Fruit fly (Drosophila melanogaster) whole organism, embryonic: ENCODE data around the gene Drs.
A peak's percentile ranks its signal among the peaks of the same experiment; 100 is the strongest.

Experiments
- ATbp ChIP-seq: fragments of 200-800 bp; sonication (Bioruptor generic); optimal IDR thresholded peaks from 2 replicates; lab custom pipeline; 2017; ENCODE audit warnings: missing biosample characterization, mild to moderate bottlenecking, missing genetic modification characterization, missing genetic modification reagents
- Asciz ChIP-seq: fragments of 200-800 bp; sonication (Bioruptor generic); optimal IDR thresholded peaks from 2 replicates; lab custom pipeline; 2017; ENCODE audit warnings: missing biosample characterization, mild to moderate bottlenecking, missing genetic modification characterization, missing genetic modification reagents
- BEAF-32 ChIP-seq: fragments of 200-800 bp; sonication (Bioruptor generic); optimal IDR thresholded peaks from 3 replicates; lab custom pipeline; 2017; ENCODE audit warnings: missing biosample characterization, missing genetic modification characterization, mild to moderate bottlenecking, moderate library complexity, missing genetic modification reagents
- Bgb ChIP-seq: fragments of 200-800 bp; sonication (Bioruptor generic); IDR thresholded peaks from 2 replicates; pipeline ENCODE4 v1.3.6; 2022; ENCODE audit warnings: missing biosample characterization, missing genetic modification characterization; ENCODE audit not compliant: partially characterized antibody
- CG10147 ChIP-seq: fragments of 200-800 bp; sonication (Bioruptor generic); optimal IDR thresholded peaks from 2 replicates; lab custom pipeline; 2019; ENCODE audit warnings: missing biosample characterization, mild to moderate bottlenecking, missing genetic modification characterization, moderate library complexity
- CG10979 ChIP-seq: fragments of 200-800 bp; sonication (Bioruptor generic); optimal IDR thresholded peaks from 2 replicates; lab custom pipeline; 2018; ENCODE audit warnings: missing biosample characterization, mild to moderate bottlenecking, missing genetic modification characterization, moderate library complexity
- CG11560 ChIP-seq: fragments of 200-800 bp; sonication (Bioruptor generic); IDR thresholded peaks from 3 replicates; pipeline ENCODE4 v1.3.6; 2022; ENCODE audit warnings: missing biosample characterization, missing genetic modification characterization
- CG12236 ChIP-seq: fragments of 200-800 bp; sonication (Bioruptor generic); optimal IDR thresholded peaks from 2 replicates; lab custom pipeline; 2016; ENCODE audit warnings: missing biosample characterization, missing genetic modification characterization
- CG13123 ChIP-seq: fragments of 200-800 bp; sonication (Bioruptor generic); optimal IDR thresholded peaks from 2 replicates; lab custom pipeline; 2016; ENCODE audit warnings: missing biosample characterization, missing genetic modification characterization
- CG15011 ChIP-seq: fragments of 200-800 bp; sonication (Bioruptor generic); optimal IDR thresholded peaks from 3 replicates; lab custom pipeline; 2018; ENCODE audit warnings: missing biosample characterization, mild to moderate bottlenecking, missing genetic modification characterization
- CG17385 ChIP-seq: fragments of 200-800 bp; sonication (Bioruptor generic); optimal IDR thresholded peaks from 3 replicates; lab custom pipeline; 2018; ENCODE audit warnings: missing biosample characterization, mild to moderate bottlenecking, missing genetic modification characterization
- CG2116 ChIP-seq: fragments of 200-800 bp; sonication (Bioruptor generic); optimal IDR thresholded peaks from 3 replicates; lab custom pipeline; 2018; ENCODE audit warnings: missing biosample characterization, mild to moderate bottlenecking, missing genetic modification characterization
- CG30403 ChIP-seq: fragments of 200-800 bp; sonication (Bioruptor generic); optimal IDR thresholded peaks from 3 replicates; lab custom pipeline; 2016; ENCODE audit warnings: missing biosample characterization, missing genetic modification characterization
- CG3995 ChIP-seq: fragments of 200-800 bp; sonication (Bioruptor generic); optimal IDR thresholded peaks from 3 replicates; lab custom pipeline; 2016; ENCODE audit warnings: missing biosample characterization, missing genetic modification characterization
- CG5245 ChIP-seq: fragments of 200-800 bp; sonication (Bioruptor generic); optimal IDR thresholded peaks from 3 replicates; lab custom pipeline; 2016; ENCODE audit warnings: missing biosample characterization, missing genetic modification characterization
- CG6654 ChIP-seq: fragments of 200-800 bp; sonication (Bioruptor generic); optimal IDR thresholded peaks from 2 replicates; lab custom pipeline; 2017; ENCODE audit warnings: missing biosample characterization, mild to moderate bottlenecking, missing genetic modification characterization
- CG6689 ChIP-seq: fragments of 200-800 bp; sonication (Bioruptor generic); IDR thresholded peaks from 2 replicates; pipeline ENCODE4 v1.3.6; 2022; ENCODE audit warnings: missing biosample characterization, missing genetic modification characterization
- Doc3 ChIP-seq: fragments of 200-800 bp; sonication (Bioruptor generic); IDR thresholded peaks from 3 replicates; pipeline ENCODE4 v1.3.6; 2022; ENCODE audit warnings: missing biosample characterization, missing genetic modification characterization; ENCODE audit not compliant: partially characterized antibody
- Dp ChIP-seq: fragments of 200-800 bp; sonication (Bioruptor generic); optimal IDR thresholded peaks from 2 replicates; lab custom pipeline; 2018; ENCODE audit warnings: missing biosample characterization, mild to moderate bottlenecking, missing genetic modification characterization, moderate library complexity
- Dref ChIP-seq: fragments of 200-800 bp; sonication (Bioruptor generic); IDR thresholded peaks from 2 replicates; pipeline ENCODE4 v1.3.6; 2022; ENCODE audit warnings: missing biosample characterization, missing genetic modification characterization
- E2f2 ChIP-seq: fragments of 200-800 bp; sonication (Bioruptor generic); IDR thresholded peaks from 2 replicates; pipeline ENCODE4 v1.3.6; 2022; ENCODE audit warnings: missing biosample characterization, missing genetic modification characterization
- HLH4C ChIP-seq: fragments of 200-800 bp; sonication (Bioruptor generic); IDR thresholded peaks from 3 replicates; pipeline ENCODE4 v1.3.6; 2022; ENCODE audit warnings: missing biosample characterization, missing genetic modification characterization; ENCODE audit not compliant: partially characterized antibody
- HLH54F ChIP-seq: fragments of 200-800 bp; sonication (Bioruptor generic); optimal IDR thresholded peaks from 3 replicates; lab custom pipeline; 2016; ENCODE audit warnings: missing biosample characterization, missing genetic modification characterization
- HmgD ChIP-seq: fragments of 200-800 bp; sonication (Bioruptor generic); optimal IDR thresholded peaks from 3 replicates; lab custom pipeline; 2016; ENCODE audit warnings: missing biosample characterization, missing genetic modification characterization
- MESR4 ChIP-seq: fragments of 200-800 bp; sonication (Bioruptor generic); optimal IDR thresholded peaks from 2 replicates; lab custom pipeline; 2018; ENCODE audit warnings: missing biosample characterization, mild to moderate bottlenecking, missing genetic modification characterization, moderate library complexity
- Meics ChIP-seq: fragments of 200-800 bp; sonication (Bioruptor generic); optimal IDR thresholded peaks from 2 replicates; lab custom pipeline; 2017; ENCODE audit warnings: missing biosample characterization, mild to moderate bottlenecking, missing genetic modification characterization
- Rfx ChIP-seq: fragments of 200-800 bp; sonication (Bioruptor generic); IDR thresholded peaks from 2 replicates; pipeline ENCODE4 v1.3.6; 2022; ENCODE audit warnings: missing biosample characterization, missing genetic modification characterization
- Scr ChIP-seq: fragments of 200-800 bp; sonication (Bioruptor generic); IDR thresholded peaks from 2 replicates; pipeline ENCODE4 v1.3.6; 2022; ENCODE audit warnings: missing biosample characterization, missing genetic modification characterization; ENCODE audit not compliant: partially characterized antibody
- amos ChIP-seq: fragments of 200-800 bp; sonication (Bioruptor generic); IDR thresholded peaks from 2 replicates; pipeline ENCODE4 v1.3.6; 2022; ENCODE audit warnings: missing biosample characterization, missing genetic modification characterization; ENCODE audit not compliant: partially characterized antibody
- ase ChIP-seq: fragments of 200-800 bp; sonication (Bioruptor generic); IDR thresholded peaks from 3 replicates; pipeline ENCODE4 v1.3.6; 2022; ENCODE audit warnings: missing biosample characterization, missing genetic modification characterization
- ash1 ChIP-seq: fragments of 200-800 bp; sonication (Bioruptor generic); optimal IDR thresholded peaks from 2 replicates; lab custom pipeline; 2018; ENCODE audit warnings: missing biosample characterization, mild to moderate bottlenecking, missing genetic modification characterization
- az2 ChIP-seq: fragments of 200-800 bp; sonication (Bioruptor generic); optimal IDR thresholded peaks from 3 replicates; lab custom pipeline; 2016; ENCODE audit warnings: missing biosample characterization, missing genetic modification characterization
- cg ChIP-seq: fragments of 200-800 bp; sonication (Bioruptor generic); optimal IDR thresholded peaks from 3 replicates; lab custom pipeline; 2019; ENCODE audit warnings: missing biosample characterization, mild to moderate bottlenecking, missing genetic modification characterization, moderate library complexity
- chif ChIP-seq, 2 experiments: fragments of 200-800 bp; sonication (Bioruptor generic); optimal IDR thresholded peaks; 3 replicates each; lab custom pipeline; 2016; ENCODE audit warnings: missing biosample characterization in 2 of 2, missing genetic modification characterization in 2 of 2
- danr ChIP-seq: fragments of 200-800 bp; sonication (Bioruptor generic); IDR thresholded peaks from 2 replicates; pipeline ENCODE4 v1.3.6; 2022; ENCODE audit warnings: missing biosample characterization, missing genetic modification characterization
- disco-r ChIP-seq: fragments of 200-800 bp; sonication (Bioruptor generic); optimal IDR thresholded peaks from 2 replicates; lab custom pipeline; 2016; ENCODE audit warnings: missing biosample characterization, missing genetic modification characterization
- en ChIP-seq: fragments of 200-800 bp; sonication (Bioruptor generic); optimal IDR thresholded peaks from 2 replicates; lab custom pipeline; 2016; ENCODE audit warnings: missing biosample characterization, missing genetic modification characterization
- fd102C ChIP-seq: fragments of 200-800 bp; sonication (Bioruptor generic); optimal IDR thresholded peaks from 2 replicates; lab custom pipeline; 2018; ENCODE audit warnings: missing biosample characterization, mild to moderate bottlenecking, missing genetic modification characterization, moderate library complexity
- gfzf ChIP-seq: fragments of 200-800 bp; sonication (Bioruptor generic); optimal IDR thresholded peaks from 2 replicates; lab custom pipeline; 2016; ENCODE audit warnings: missing biosample characterization, mild to moderate bottlenecking, missing genetic modification characterization, moderate library complexity
- lab ChIP-seq: fragments of 200-800 bp; sonication (Bioruptor generic); optimal IDR thresholded peaks from 3 replicates; lab custom pipeline; 2017; ENCODE audit warnings: missing biosample characterization, missing genetic modification characterization, mild to moderate bottlenecking, moderate library complexity, missing genetic modification reagents
- lilli ChIP-seq: fragments of 200-800 bp; sonication (Bioruptor generic); optimal IDR thresholded peaks from 3 replicates; lab custom pipeline; 2016; ENCODE audit warnings: missing biosample characterization, missing genetic modification characterization
- nerfin-2 ChIP-seq: fragments of 200-800 bp; sonication (Bioruptor generic); IDR thresholded peaks from 2 replicates; pipeline ENCODE4 v1.3.6; 2022; ENCODE audit warnings: missing biosample characterization, missing genetic modification characterization; ENCODE audit not compliant: partially characterized antibody
- nom ChIP-seq: fragments of 200-800 bp; sonication (Bioruptor generic); optimal IDR thresholded peaks from 2 replicates; lab custom pipeline; 2017; ENCODE audit warnings: missing biosample characterization, missing genetic modification characterization, mild to moderate bottlenecking, moderate library complexity, missing genetic modification reagents
- onecut ChIP-seq: fragments of 200-800 bp; sonication (Bioruptor generic); IDR thresholded peaks from 2 replicates; pipeline ENCODE4 v1.3.6; 2022; ENCODE audit warnings: missing biosample characterization, missing genetic modification characterization
- pzg ChIP-seq: fragments of 200-800 bp; sonication (Bioruptor generic); optimal IDR thresholded peaks from 3 replicates; lab custom pipeline; 2018; ENCODE audit warnings: missing biosample characterization, mild to moderate bottlenecking, missing genetic modification characterization, moderate library complexity
- ranshi ChIP-seq: fragments of 200-800 bp; sonication (Bioruptor generic); IDR thresholded peaks from 2 replicates; pipeline ENCODE4 v1.3.6; 2022; ENCODE audit warnings: missing biosample characterization, missing genetic modification characterization
- tna ChIP-seq: fragments of 200-800 bp; sonication (Bioruptor generic); IDR thresholded peaks from 2 replicates; pipeline ENCODE4 v1.3.6; 2022; ENCODE audit warnings: missing biosample characterization, missing genetic modification characterization; ENCODE audit not compliant: partially characterized antibody
- vnd ChIP-seq: fragments of 200-800 bp; sonication (Bioruptor generic); IDR thresholded peaks from 3 replicates; pipeline ENCODE4 v1.3.6; 2022; ENCODE audit warnings: missing biosample characterization, missing genetic modification characterization; ENCODE audit not compliant: partially characterized antibody
- yki ChIP-seq: fragments of >200 bp; optimal IDR thresholded peaks from 3 replicates; lab custom pipeline; 2018
- zen2 ChIP-seq: fragments of 200-800 bp; sonication (Bioruptor generic); IDR thresholded peaks from 3 replicates; pipeline ENCODE4 v1.3.6; 2022; ENCODE audit warnings: missing biosample characterization, missing genetic modification characterization; ENCODE audit not compliant: partially characterized antibody

Drs gene

DNA sequence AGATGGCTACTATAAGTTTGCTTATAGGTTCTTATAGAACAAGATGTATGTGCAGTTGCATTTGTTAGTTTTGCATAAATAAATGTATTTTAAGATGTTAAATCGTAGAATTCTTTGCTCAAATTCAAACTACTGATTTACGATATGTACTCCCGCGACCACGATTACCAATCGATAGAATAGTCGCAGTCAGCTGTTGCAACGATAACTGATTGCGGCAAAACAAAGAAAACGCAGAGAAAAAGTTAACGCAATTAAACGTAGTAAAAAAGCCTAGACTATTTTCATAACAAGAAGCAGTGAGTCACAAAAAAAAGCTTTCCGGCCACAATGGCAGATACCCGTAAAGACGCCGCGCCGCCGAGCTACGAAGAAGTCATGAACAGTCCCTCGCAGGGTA is 7.2 kb downstream of the Drs start, which contains the start of gene CG12012 (continued):
- TF ChIP-seq danr (GFP tag; lab: Robert Waterston, UW) (no peak), gfzf (GFP tag; lab: Kevin White, UChicago) (peak; percentile 5), CG17385 (GFP tag; lab: Kevin White, UChicago) (no peak), CG30403 (no peak), CG5245 (no peak), HLH4C (GFP tag; lab: Robert Waterston, UW) (peak; percentile 63), nom (GFP tag; lab: Kevin White, UChicago) (no peak), CG12236 (no peak), Dref (GFP tag; lab: Robert Waterston, UW) (peak; percentile 62), ash1 (GFP tag; lab: Kevin White, UChicago) (no peak), en (GFP tag; lab: Kevin White, UChicago) (no peak), HmgD (GFP tag; lab: Kevin White, UChicago) (no peak), Meics (GFP tag; lab: Kevin White, UChicago) (no peak), nerfin-2 (peak; percentile 55; the same call in 1 of the 2 replicates), Scr (GFP tag; lab: Robert Waterston, UW) (peak; percentile 58), CG13123 (no peak), CG6654 (GFP tag; lab: Kevin White, UChicago) (no peak), pzg (GFP tag; lab: Kevin White, UChicago) (peak; percentile 18), ATbp (no peak), cg (GFP tag; lab: Kevin White, UChicago) (no peak), HLH54F (GFP tag; lab: Kevin White, UChicago) (no peak), tna (GFP tag; lab: Robert Waterston, UW) (peak; percentile 51; the same call in 1 of the 2 replicates), Bgb (GFP tag; lab: Robert Waterston, UW) (peak; percentile 57), CG15011 (GFP tag; lab: Kevin White, UChicago) (no peak), disco-r (GFP tag; lab: Kevin White, UChicago) (no peak), MESR4 (peak; percentile 10), CG2116 (GFP tag; lab: Kevin White, UChicago) (peak; percentile 41), yki (lab: Kevin White, UChicago) (no peak), zen2 (GFP tag; lab: Robert Waterston, UW) (peak; percentile 50; the same call in 1 of the 3 replicates), Rfx (no peak), vnd (GFP tag; lab: Robert Waterston, UW) (peak; percentile 37; the same call in 1 of the 3 replicates), fd102C (no peak), Doc3 (peak; percentile 38; the same call in 1 of the 3 replicates), onecut (GFP tag; lab: Robert Waterston, UW) (no peak), lilli (GFP tag; lab: Kevin White, UChicago) (no peak), CG6689 (GFP tag; lab: Robert Waterston, UW) (no peak), Asciz (no peak), Dp (GFP tag; lab: Kevin White, UChicago) (peak; percentile 80), CG10979 (tag; lab: Kevin White, UChicago) (no peak), BEAF-32 (GFP tag; lab: Kevin White, UChicago) (peak; percentile 45), ase (GFP tag; lab: Robert Waterston, UW) (no peak), lab (no peak), amos (GFP tag; lab: Robert Waterston, UW) (peak; percentile 50; the same call in 1 of the 2 replicates), CG3995 (GFP tag; lab: Kevin White, UChicago) (peak; percentile 89), CG10147 (GFP tag; lab: Kevin White, UChicago) (no peak), az2 (GFP tag; lab: Kevin White, UChicago) (no peak), CG11560 (tag; lab: Robert Waterston, UW) (no peak), E2f2 (GFP tag; lab: Robert Waterston, UW) (peak; percentile 85), chif (GFP tag; optimal IDR thresholded peaks at IDR 0.05; lab: Kevin White, UChicago) (no peak), ranshi (GFP tag; lab: Robert Waterston, UW) (no peak)
